Fruit fly (Drosophila melanogaster): ENCODE data around the gene CG13895.
A peak's percentile ranks its signal among the peaks of the same experiment; 100 is the strongest.

CG13895 gene

dm6 chr3L:738523-739356 is 30.7 kb upstream of the CG13895 start (continued):
- TF ChIP-seq pum (GFP tag; optimal IDR thresholded peaks at IDR 0.05): peak; percentile 65
- no peak for TF ChIP-seq ash1 (GFP tag; optimal IDR thresholded peaks at IDR 0.05)
- peak; percentile 83 for TF ChIP-seq Hmr (GFP tag; optimal IDR thresholded peaks at IDR 0.05)
- TF ChIP-seq CG10267 (tag; optimal IDR thresholded peaks at IDR 0.05): peak; percentile 89
- peak; percentile 80 for TF ChIP-seq CG6272 (GFP tag; IDR thresholded peaks at IDR 0.05)
- peak; percentile 42 for TF ChIP-seq Kr (GFP tag; optimal IDR thresholded peaks at IDR 0.05)
- peak in 1 of 3 experiments; percentile 95 for TF ChIP-seq lola (GFP tag; optimal IDR thresholded peaks at IDR 0.05)
- TF ChIP-seq tup (GFP tag; optimal IDR thresholded peaks at IDR 0.05): peak; percentile 17
- TF ChIP-seq CG30431 (GFP tag; optimal IDR thresholded peaks at IDR 0.05): peak; percentile 80
- TF ChIP-seq ato (GFP tag; IDR thresholded peaks at IDR 0.05; ENCODE audit: partially characterized antibody): no peak
- TF ChIP-seq CG2889 (GFP tag; IDR thresholded peaks at IDR 0.05): peak; percentile 80; the same call in 2 of the 3 replicates
- TF ChIP-seq Myb (GFP tag; optimal IDR thresholded peaks at IDR 0.05): peak; percentile 11
- TF ChIP-seq emc (GFP tag; optimal IDR thresholded peaks at IDR 0.05): no peak
- peak; percentile 79 for TF ChIP-seq CG15011 (GFP tag; optimal IDR thresholded peaks at IDR 0.05)
- peak; percentile 87 for TF ChIP-seq seq (GFP tag; IDR thresholded peaks at IDR 0.05)
- peak; percentile 58 for TF ChIP-seq dan (GFP tag; IDR thresholded peaks at IDR 0.05)
- TF ChIP-seq CG10209 (GFP tag; optimal IDR thresholded peaks at IDR 0.05): peak; percentile 91
- no peak for TF ChIP-seq pros (GFP tag; optimal IDR thresholded peaks at IDR 0.05)
- peak; percentile 92 to 97 for TF ChIP-seq bsh (GFP tag; optimal IDR thresholded peaks at IDR 0.05)
- no peak for TF ChIP-seq hbn (GFP tag; IDR thresholded peaks at IDR 0.05; ENCODE audit: partially characterized antibody)
- TF ChIP-seq CG3407 (GFP tag; optimal IDR thresholded peaks at IDR 0.05): peak; percentile 89
- TF ChIP-seq CG11560 (tag; IDR thresholded peaks at IDR 0.05): peak; percentile 61
- TF ChIP-seq ac (GFP tag; optimal IDR thresholded peaks at IDR 0.05): peak; percentile 54
- peak; percentile 85 for TF ChIP-seq CG12299 (tag; optimal IDR thresholded peaks at IDR 0.05)
- TF ChIP-seq ttk (GFP tag; IDR thresholded peaks at IDR 0.05): peak; percentile 90
- peak; percentile 84 for TF ChIP-seq caup (GFP tag; optimal IDR thresholded peaks at IDR 0.05; ENCODE audit: severe bottlenecking)
- peak; percentile 93 for TF ChIP-seq dmrt99B (tag; optimal IDR thresholded peaks at IDR 0.05)
- TF ChIP-seq CG9727 (GFP tag; optimal IDR thresholded peaks at IDR 0.05): peak; percentile 94
- TF ChIP-seq cas (GFP tag; IDR thresholded peaks at IDR 0.05): peak; percentile 55; the same call in 1 of the 2 replicates
- TF ChIP-seq zf30C (GFP tag; optimal IDR thresholded peaks at IDR 0.05): peak; percentile 87
- TF ChIP-seq PHDP (tag; optimal IDR thresholded peaks at IDR 0.05): peak; percentile 93
- TF ChIP-seq E2f1 (GFP tag; IDR thresholded peaks at IDR 0.05): peak; percentile 86
- peak; percentile 86; the same call in 2 of the 3 replicates for TF ChIP-seq Dbx (GFP tag; IDR thresholded peaks at IDR 0.05)
- TF ChIP-seq Mrtf (GFP tag; IDR thresholded peaks at IDR 0.05): peak; percentile 85
- peak; percentile 23 for TF ChIP-seq MESR4 (GFP tag; optimal IDR thresholded peaks at IDR 0.05)
- no peak for TF ChIP-seq eyg (GFP tag; optimal IDR thresholded peaks at IDR 0.05)
- peak; percentile 42; the same call in 1 of the 2 replicates for TF ChIP-seq CG4360 (GFP tag; IDR thresholded peaks at IDR 0.05)
- no peak for TF ChIP-seq pfk (GFP tag; optimal IDR thresholded peaks at IDR 0.05)
- TF ChIP-seq CG13424 (tag; optimal IDR thresholded peaks at IDR 0.05): peak; percentile 94
- TF ChIP-seq nau (GFP tag; optimal IDR thresholded peaks at IDR 0.05): peak; percentile 85
- peak; percentile 94 for TF ChIP-seq CG11504 (tag; optimal IDR thresholded peaks at IDR 0.05)
- TF ChIP-seq lilli (GFP tag; optimal IDR thresholded peaks at IDR 0.05): peak; percentile 83
- TF ChIP-seq CG12219 (GFP tag; optimal IDR thresholded peaks at IDR 0.05): peak; percentile 79
- peak; percentile 85 for TF ChIP-seq CG11247 (GFP tag; IDR thresholded peaks at IDR 0.05)
- no peak; the same call in 1 of the 2 replicates for TF ChIP-seq bbx (GFP tag; IDR thresholded peaks at IDR 0.05; ENCODE audit: partially characterized antibody)
- TF ChIP-seq CG17361 (GFP tag; IDR thresholded peaks at IDR 0.05): peak; percentile 95
- TF ChIP-seq Fer1 (GFP tag; optimal IDR thresholded peaks at IDR 0.05): peak; percentile 89

All from whole organism, embryonic.